Worm (Caenorhabditis elegans): Measurements from ENCODE around the gene T15B7.1.

DNA sequence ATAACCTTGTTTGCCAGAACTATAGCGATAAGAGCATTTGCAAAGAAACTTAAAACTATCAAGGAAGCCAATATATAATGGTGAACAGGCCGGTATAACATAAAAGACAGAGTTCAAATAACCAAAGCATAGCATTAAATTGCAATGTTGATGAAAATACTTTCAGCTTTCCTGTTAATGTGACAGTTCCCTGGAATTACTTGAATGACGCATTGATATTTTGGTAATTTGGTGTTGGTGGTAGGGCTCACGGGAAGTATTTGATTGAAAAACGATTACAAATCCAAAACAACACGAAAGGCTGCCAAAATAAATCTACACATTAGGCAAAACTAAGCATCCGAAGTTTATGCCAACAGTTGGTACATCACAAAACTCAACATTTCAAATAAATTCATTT, 33.6 kb upstream of the T15B7.1 start, which contains the start of gene dmsr-16:
- TF ChIP-seq skn-1 (tag; optimal IDR thresholded peaks at IDR 0.05) (no peak), nhr-25 (tag; optimal IDR thresholded peaks at IDR 0.05) (no peak), elt-3 (tag; optimal IDR thresholded peaks at IDR 0.05) (no peak), ama-1 (optimal IDR thresholded peaks at IDR 0.05) (no peak), mdl-1 (tag; optimal IDR thresholded peaks at IDR 0.05) (no peak), sem-4 (tag; optimal IDR thresholded peaks at IDR 0.05) (no peak), ztf-11 (tag; optimal IDR thresholded peaks at IDR 0.05) (no peak), elt-1 (tag; optimal IDR thresholded peaks at IDR 0.05) (no peak), nhr-11 (tag; optimal IDR thresholded peaks at IDR 0.05) (no peak)
